Worm (Caenorhabditis elegans): ENCODE results near the gene F37A4.5.

DNA sequence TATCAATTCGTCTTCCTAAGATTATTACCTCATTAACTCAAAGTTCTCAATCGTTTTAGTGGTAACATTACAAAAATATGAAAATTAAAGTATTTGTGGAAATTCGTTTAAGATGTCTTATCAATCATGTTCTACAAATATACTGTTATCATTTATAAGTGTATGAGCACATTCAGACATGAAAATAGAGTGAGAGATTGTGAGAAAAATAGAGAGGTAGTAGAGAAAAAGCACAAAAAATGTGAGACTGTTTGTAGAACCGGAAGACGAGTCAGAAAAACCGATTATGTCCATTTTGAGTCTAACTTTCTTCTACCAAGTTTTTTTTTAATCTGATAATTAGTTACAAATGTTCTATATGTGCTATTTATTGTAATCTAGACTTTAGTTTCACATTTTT, 18.4 kb upstream of the F37A4.5 start:
- no peak for TF ChIP-seq sea-1 (GFP tag; conservative IDR thresholded peaks at IDR 0.05)
- no peak for TF ChIP-seq hmbx-1 (tag; optimal IDR thresholded peaks at IDR 0.05)
- no peak for TF ChIP-seq flt-1 (GFP tag; IDR thresholded peaks at IDR 0.05)
- no peak for TF ChIP-seq ama-1 (optimal IDR thresholded peaks at IDR 0.05)
- TF ChIP-seq F13C5.2 (tag; optimal IDR thresholded peaks at IDR 0.05) = no peak
- TF ChIP-seq ets-7 (tag; optimal IDR thresholded peaks at IDR 0.05) = no peak
- TF ChIP-seq tbx-11 (GFP tag; IDR thresholded peaks at IDR 0.05) = no peak
- TF ChIP-seq scrt-1 (GFP tag; IDR thresholded peaks at IDR 0.05) = no peak
